Worm (Caenorhabditis elegans): Measurements from ENCODE around the gene cyp-32A1.

DNA sequence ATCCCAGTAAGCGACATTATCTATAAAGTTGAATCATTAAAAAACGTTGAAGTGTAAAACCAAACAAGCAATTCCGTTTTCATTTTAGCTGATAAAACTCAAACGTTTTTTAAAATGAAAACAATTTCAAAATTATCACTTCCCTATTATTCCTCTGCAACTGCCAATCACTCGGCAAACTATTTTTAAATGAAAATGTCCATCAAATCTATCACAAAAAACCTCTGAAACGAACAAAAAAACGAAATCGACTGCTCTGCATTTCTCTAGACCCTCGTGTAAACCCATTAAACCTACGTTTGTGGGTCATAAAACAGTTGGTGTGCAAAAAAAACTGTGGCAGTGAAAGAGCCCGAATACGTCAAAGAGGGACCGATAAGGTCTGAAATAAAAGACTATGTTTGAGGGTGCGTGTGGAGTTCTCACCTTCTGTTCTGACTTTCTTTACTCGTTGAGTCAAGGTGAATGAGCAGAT is 39.1 kb upstream of the cyp-32A1 start, which contains the start of gene fbxl-5:
- no peak for TF ChIP-seq skn-1 (tag; optimal IDR thresholded peaks at IDR 0.05)
- no peak for TF ChIP-seq alr-1 (tag; optimal IDR thresholded peaks at IDR 0.05)
- TF ChIP-seq egl-27 (tag; optimal IDR thresholded peaks at IDR 0.05), result no peak

Measured in whole organism, L2 larva.